Fruit fly (Drosophila melanogaster) whole organism, wandering third instar larva: ENCODE results near the gene tll.

Experiments used
- Jra ChIP-seq: sonication (Bioruptor generic); optimal IDR thresholded peaks from 2 replicates; lab custom pipeline; 2016; ENCODE audit warnings: missing biosample characterization, missing genetic modification characterization
- tai ChIP-seq: sonication (Bioruptor generic); optimal IDR thresholded peaks from 2 replicates; lab custom pipeline; 2016; ENCODE audit warnings: missing biosample characterization, missing genetic modification characterization

dm6 chr3R:30886850-30887249 lies 34.7 kb downstream of the tll start:
- TF ChIP-seq tai (GFP tag; lab: Kevin White, UChicago) (no peak), Jra (no peak)
